Worm (Caenorhabditis elegans) whole organism, late embryonic: ENCODE data around the gene sdz-21.

ENCODE experiments used
- C38D4.7 ChIP-seq: fragments of 200-800 bp; sonication (Bioruptor generic); optimal IDR thresholded peaks from 2 replicates; lab custom pipeline; 2018; ENCODE audit warnings: mild to moderate bottlenecking, missing genetic modification characterization, moderate library complexity, missing compliant biosample characterization
- F13H6.1 ChIP-seq: sonication (generic microtip); optimal IDR thresholded peaks from 2 replicates; lab custom pipeline; 2016; ENCODE audit warnings: missing genetic modification characterization, missing compliant biosample characterization
- K09A11.1 ChIP-seq: sonication (generic microtip); optimal IDR thresholded peaks from 2 replicates; lab custom pipeline; 2017; ENCODE audit warnings: antibody characterized with exemption, mild to moderate bottlenecking, missing genetic modification characterization, missing compliant biosample characterization; ENCODE audit not compliant: insufficient read depth
- T23F11.4 ChIP-seq: fragments of 200-800 bp; sonication (Bioruptor generic); optimal IDR thresholded peaks from 2 replicates; lab custom pipeline; 2018; ENCODE audit warnings: mild to moderate bottlenecking, missing genetic modification characterization, missing compliant biosample characterization
- ahr-1 ChIP-seq: sonication (generic microtip); optimal IDR thresholded peaks from 2 replicates; lab custom pipeline; 2016; ENCODE audit warnings: missing genetic modification characterization, missing compliant biosample characterization
- ama-1 ChIP-seq: fragments of 150-350 bp; optimal IDR thresholded peaks from 2 replicates; lab custom pipeline; 2014
- ceh-14 ChIP-seq: sonication (generic microtip); optimal IDR thresholded peaks from 2 replicates; lab custom pipeline; 2016; ENCODE audit warnings: missing genotype, missing genetic modification characterization, missing compliant biosample characterization
- ceh-18 ChIP-seq: sonication (generic microtip); optimal IDR thresholded peaks from 2 replicates; lab custom pipeline; 2016; ENCODE audit warnings: missing genetic modification characterization, missing compliant biosample characterization
- ceh-19 ChIP-seq: fragments of 200-800 bp; sonication (Bioruptor generic); optimal IDR thresholded peaks from 2 replicates; lab custom pipeline; 2018; ENCODE audit warnings: mild to moderate bottlenecking, missing genetic modification characterization, missing compliant biosample characterization
- ceh-2 ChIP-seq: sonication (generic microtip); optimal IDR thresholded peaks from 2 replicates; lab custom pipeline; 2016; ENCODE audit warnings: missing genotype, missing genetic modification characterization, missing compliant biosample characterization
- ceh-22 ChIP-seq: sonication (generic microtip); optimal IDR thresholded peaks from 2 replicates; lab custom pipeline; 2017; ENCODE audit warnings: missing biosample characterization, missing genetic modification characterization
- ceh-24 ChIP-seq: sonication (generic microtip); optimal IDR thresholded peaks from 2 replicates; lab custom pipeline; 2016; ENCODE audit warnings: mild to moderate bottlenecking, missing genetic modification characterization, missing compliant biosample characterization
- ceh-31 ChIP-seq: sonication (generic microtip); optimal IDR thresholded peaks from 2 replicates; lab custom pipeline; 2016; ENCODE audit warnings: missing genetic modification characterization, missing compliant biosample characterization
- ceh-45 ChIP-seq: fragments of 200-800 bp; sonication (Bioruptor generic); IDR thresholded peaks from 2 replicates; pipeline ENCODE4 v1.3.6; 2022; ENCODE audit warnings: missing genetic modification reagents, missing genetic modification characterization, missing compliant biosample characterization
- che-1 ChIP-seq: sonication (generic microtip); optimal IDR thresholded peaks from 2 replicates; lab custom pipeline; 2016; ENCODE audit warnings: mild to moderate bottlenecking, missing genetic modification characterization, missing compliant biosample characterization
- dmd-4 ChIP-seq: sonication (generic microtip); optimal IDR thresholded peaks from 2 replicates; lab custom pipeline; 2016; ENCODE audit warnings: borderline replicate concordance, missing genetic modification characterization, missing compliant biosample characterization
- dve-1 ChIP-seq: sonication (generic microtip); optimal IDR thresholded peaks from 2 replicates; lab custom pipeline; 2017; ENCODE audit warnings: antibody characterized with exemption, mild to moderate bottlenecking, missing genetic modification characterization, missing compliant biosample characterization
- elt-2 ChIP-seq: sonication (generic microtip); optimal IDR thresholded peaks from 2 replicates; lab custom pipeline; 2016; ENCODE audit warnings: missing genetic modification reagents, missing genetic modification characterization, missing compliant biosample characterization
- ets-4 ChIP-seq: sonication (generic microtip); optimal IDR thresholded peaks from 2 replicates; lab custom pipeline; 2016; ENCODE audit warnings: missing genetic modification characterization, missing compliant biosample characterization
- eyg-1 ChIP-seq: sonication (generic microtip); optimal IDR thresholded peaks from 2 replicates; lab custom pipeline; 2016; ENCODE audit warnings: missing genotype, missing genetic modification characterization, missing compliant biosample characterization
- fax-1 ChIP-seq: sonication (generic microtip); optimal IDR thresholded peaks from 2 replicates; lab custom pipeline; 2016; ENCODE audit warnings: missing genotype, missing genetic modification characterization, missing compliant biosample characterization
- fkh-10 ChIP-seq: fragments of 150-350 bp; optimal IDR thresholded peaks from 2 replicates; lab custom pipeline; 2014; ENCODE audit warnings: missing biosample characterization, missing genetic modification reagents, missing genetic modification characterization
- fkh-6 ChIP-seq: sonication (generic microtip); optimal IDR thresholded peaks from 2 replicates; lab custom pipeline; 2016; ENCODE audit warnings: missing genetic modification characterization, missing compliant biosample characterization
- gmeb-2 ChIP-seq: sonication (generic microtip); optimal IDR thresholded peaks from 2 replicates; lab custom pipeline; 2016; ENCODE audit warnings: missing genetic modification characterization, inconsistent platforms, missing compliant biosample characterization
- hlh-13 ChIP-seq: fragments of 200-800 bp; sonication (Bioruptor generic); optimal IDR thresholded peaks from 2 replicates; lab custom pipeline; 2018; ENCODE audit warnings: mild to moderate bottlenecking, missing genetic modification characterization, missing compliant biosample characterization
- hlh-15 ChIP-seq: sonication (generic microtip); optimal IDR thresholded peaks from 2 replicates; lab custom pipeline; 2016; ENCODE audit warnings: missing genetic modification characterization, missing compliant biosample characterization
- hlh-6 ChIP-seq: sonication (generic microtip); optimal IDR thresholded peaks from 2 replicates; lab custom pipeline; 2016; ENCODE audit warnings: missing genotype, missing genetic modification characterization, missing compliant biosample characterization
- hlh-8 ChIP-seq: sonication (generic microtip); optimal IDR thresholded peaks from 2 replicates; lab custom pipeline; 2016; ENCODE audit warnings: missing genotype, missing genetic modification characterization, missing compliant biosample characterization
- lim-6 ChIP-seq: sonication (generic microtip); optimal IDR thresholded peaks from 2 replicates; lab custom pipeline; 2016; ENCODE audit warnings: missing genetic modification characterization, missing compliant biosample characterization
- madf-2 ChIP-seq: sonication (generic microtip); optimal IDR thresholded peaks from 2 replicates; lab custom pipeline; 2017; ENCODE audit warnings: missing genetic modification characterization, missing compliant biosample characterization
- mec-3 ChIP-seq: sonication (generic microtip); optimal IDR thresholded peaks from 2 replicates; lab custom pipeline; 2016; ENCODE audit warnings: borderline replicate concordance, missing genetic modification characterization, missing compliant biosample characterization
- nhr-11 ChIP-seq: fragments of 150-350 bp; optimal IDR thresholded peaks from 2 replicates; lab custom pipeline; 2014; ENCODE audit warnings: missing biosample characterization, missing genetic modification characterization
- nhr-232 ChIP-seq: sonication (generic microtip); optimal IDR thresholded peaks from 2 replicates; lab custom pipeline; 2016; ENCODE audit warnings: missing genetic modification characterization, missing compliant biosample characterization
- odd-2 ChIP-seq: sonication (generic microtip); optimal IDR thresholded peaks from 2 replicates; lab custom pipeline; 2017; ENCODE audit warnings: antibody characterized with exemption, mild to moderate bottlenecking, missing genetic modification characterization, missing compliant biosample characterization
- pag-3 ChIP-seq: sonication (generic microtip); optimal IDR thresholded peaks from 2 replicates; lab custom pipeline; 2016; ENCODE audit warnings: missing compliant biosample characterization, missing genetic modification characterization, borderline replicate concordance
- pat-9 ChIP-seq: fragments of 200-800 bp; sonication (Bioruptor generic); optimal IDR thresholded peaks from 2 replicates; lab custom pipeline; 2018; ENCODE audit warnings: mild to moderate bottlenecking, missing genetic modification characterization, moderate library complexity, missing compliant biosample characterization
- pha-4 ChIP-seq: fragments of 150-350 bp; optimal IDR thresholded peaks from 2 replicates; lab custom pipeline; 2018; ENCODE audit warnings: missing biosample characterization, missing genetic modification reagents, missing genetic modification characterization
- pqm-1 ChIP-seq: sonication (generic microtip); optimal IDR thresholded peaks from 2 replicates; lab custom pipeline; 2016; ENCODE audit warnings: missing genetic modification characterization, missing compliant biosample characterization
- pros-1 ChIP-seq: fragments of 150-350 bp; optimal IDR thresholded peaks from 2 replicates; lab custom pipeline; 2014; ENCODE audit warnings: missing biosample characterization, missing genetic modification reagents, missing genetic modification characterization
- ref-2 ChIP-seq: sonication (generic microtip); optimal IDR thresholded peaks from 2 replicates; lab custom pipeline; 2016; ENCODE audit warnings: missing genetic modification characterization, missing compliant biosample characterization
- rnt-1 ChIP-seq: sonication (generic microtip); optimal IDR thresholded peaks from 2 replicates; lab custom pipeline; 2016; ENCODE audit warnings: missing genetic modification characterization, missing compliant biosample characterization
- sox-2 ChIP-seq: fragments of 200-800 bp; sonication (Bioruptor generic); IDR thresholded peaks from 2 replicates; pipeline ENCODE4 v1.3.6; 2022; ENCODE audit warnings: missing genetic modification reagents, missing genetic modification characterization, missing compliant biosample characterization
- sox-4 ChIP-seq: sonication (generic microtip); optimal IDR thresholded peaks from 2 replicates; lab custom pipeline; 2017; ENCODE audit warnings: mild to moderate bottlenecking, missing genetic modification characterization, inconsistent platforms, missing compliant biosample characterization
- syd-9 ChIP-seq: sonication (generic microtip); optimal IDR thresholded peaks from 2 replicates; lab custom pipeline; 2016; ENCODE audit warnings: mild to moderate bottlenecking, missing genetic modification characterization, moderate library complexity, missing compliant biosample characterization
- tbx-7 ChIP-seq: sonication (generic microtip); optimal IDR thresholded peaks from 2 replicates; lab custom pipeline; 2016; ENCODE audit warnings: missing genotype, missing genetic modification characterization, missing compliant biosample characterization
- unc-3 ChIP-seq, 2 experiments: fragments of 200-800 bp in 1 of 2; sonication (Bioruptor generic) in 1 of 2; sonication (generic microtip) in 1 of 2; conservative IDR thresholded peaks in 1 of 2; optimal IDR thresholded peaks in 1 of 2; 2 replicates each; pipeline versions ENCODE4 v1.3.6 to Lab custom; 2016 to 2022; ENCODE audit warnings: missing compliant biosample characterization in 2 of 2, missing genetic modification characterization in 2 of 2, missing genetic modification reagents in 1 of 2
- unc-42 ChIP-seq: sonication (generic microtip); optimal IDR thresholded peaks from 2 replicates; lab custom pipeline; 2016; ENCODE audit warnings: missing genotype, missing genetic modification characterization, missing compliant biosample characterization
- unc-55 ChIP-seq: sonication (generic microtip); optimal IDR thresholded peaks from 2 replicates; lab custom pipeline; 2017; ENCODE audit warnings: missing biosample characterization, missing genetic modification reagents, missing genetic modification characterization
- zip-5 ChIP-seq: sonication (generic microtip); optimal IDR thresholded peaks from 2 replicates; lab custom pipeline; 2016; ENCODE audit warnings: missing genetic modification characterization, missing compliant biosample characterization
- ztf-16 ChIP-seq: sonication (generic microtip); optimal IDR thresholded peaks from 2 replicates; lab custom pipeline; 2017; ENCODE audit warnings: missing genetic modification characterization, missing compliant biosample characterization

Gene sdz-21

DNA sequence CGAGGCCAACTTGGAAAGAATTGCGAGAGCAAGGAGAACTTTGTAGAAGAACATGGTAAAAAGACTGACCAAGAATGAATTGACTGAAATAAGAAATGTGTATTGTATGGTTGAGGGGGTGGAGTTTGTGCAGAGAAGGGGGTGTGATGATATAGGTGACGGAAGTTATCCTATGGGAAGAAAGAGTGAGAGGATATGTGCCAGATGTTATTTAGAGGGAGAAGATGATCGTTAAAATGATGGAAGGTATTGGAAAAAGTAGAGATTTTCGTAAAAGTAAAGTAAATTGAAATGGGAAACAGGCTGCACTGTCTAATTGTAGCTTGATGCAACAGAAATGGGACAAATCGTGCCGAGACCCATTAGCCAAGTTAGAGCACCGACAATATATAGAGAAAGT lies at the start of gene sdz-21:
sdz-21 (minus strand) TSS at position 101 of the 400 bp plus-strand sequence.
- TF ChIP-seq pros-1 (tag; lab: Kevin White, UChicago) (no peak), pqm-1 (tag; lab: Kevin White, UChicago) (no peak), ceh-24 (tag; lab: Kevin White, UChicago) (no peak)

DNA sequence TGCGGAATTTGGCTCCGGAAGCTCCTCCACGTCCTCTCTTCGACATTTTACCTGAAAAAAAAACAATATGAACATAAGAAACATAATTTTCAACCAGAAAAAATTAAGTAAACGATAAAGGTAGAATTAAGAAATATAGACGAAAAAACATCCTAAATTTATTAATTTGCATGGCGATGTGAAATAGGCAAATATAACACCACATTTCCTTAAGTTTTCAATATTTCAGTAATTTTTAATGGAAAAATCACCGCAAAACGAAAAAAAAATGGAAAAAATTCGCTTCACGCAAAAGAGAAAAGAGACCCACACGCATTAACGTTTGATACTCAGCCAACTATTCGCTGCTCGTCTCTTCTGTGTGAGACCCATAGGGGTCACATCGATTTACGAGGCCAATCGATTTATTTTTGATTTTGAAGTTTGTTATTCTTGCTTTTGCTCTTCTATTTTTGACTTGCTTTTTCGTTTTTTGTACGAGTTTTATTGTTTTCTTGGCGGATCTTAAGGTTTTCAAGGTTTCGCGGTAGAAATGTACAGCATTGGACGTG lies 49.3 kb upstream of the sdz-21 start, which contains the start of gene rpl-23:
rpl-23 (minus strand) TSS at position 51 of the 551 bp plus-strand sequence.
- TF ChIP-seq pqm-1 (tag; lab: Kevin White, UChicago) (no peak), che-1 (tag; lab: Kevin White, UChicago) (no peak), lim-6 (tag; lab: Kevin White, UChicago) (no peak), ceh-18 (tag; lab: Kevin White, UChicago) (peak; percentile 60), ceh-45 (GFP tag; lab: Robert Waterston, UW) (no peak), K09A11.1 (tag; lab: Kevin White, UChicago) (peak; percentile 47), ceh-22 (tag; lab: Kevin White, UChicago) (no peak), zip-5 (tag; lab: Kevin White, UChicago) (no peak), pag-3 (tag; lab: Kevin White, UChicago) (no peak), hlh-15 (tag; lab: Kevin White, UChicago) (no peak), sox-2 (GFP tag; lab: Robert Waterston, UW) (no peak), rnt-1 (tag; lab: Kevin White, UChicago) (peak; percentile 5), ztf-16 (tag; lab: Kevin White, UChicago) (no peak), unc-55 (GFP tag; lab: Kevin White, UChicago) (peak; percentile 71), hlh-13 (GFP tag; lab: Kevin White, UChicago) (no peak), fax-1 (no peak), T23F11.4 (no peak), C38D4.7 (no peak), dmd-4 (tag; lab: Kevin White, UChicago) (no peak), sox-4 (tag; lab: Kevin White, UChicago) (no peak), odd-2 (tag; lab: Kevin White, UChicago) (no peak), F13H6.1 (tag; lab: Kevin White, UChicago) (no peak), pha-4 (tag; lab: Kevin White, UChicago) (no peak), fkh-6 (tag; lab: Kevin White, UChicago) (no peak), ama-1 (lab: Kevin White, UChicago) (no peak), ceh-14 (tag; lab: Kevin White, UChicago) (no peak), nhr-232 (tag; lab: Kevin White, UChicago) (no peak), unc-42 (peak; percentile 78), madf-2 (tag; lab: Kevin White, UChicago) (no peak), gmeb-2 (tag; lab: Kevin White, UChicago) (no peak), ceh-24 (tag; lab: Kevin White, UChicago) (no peak), elt-2 (peak; percentile 24), ceh-2 (no peak), dve-1 (tag; lab: Kevin White, UChicago) (peak; percentile 69), mec-3 (tag; lab: Kevin White, UChicago) (no peak), eyg-1 (tag; lab: Kevin White, UChicago) (no peak), hlh-6 (tag; lab: Kevin White, UChicago) (no peak), pat-9 (tag; lab: Kevin White, UChicago) (no peak), tbx-7 (tag; lab: Kevin White, UChicago) (no peak), hlh-8 (tag; lab: Kevin White, UChicago) (no peak), ceh-31 (peak; percentile 85), nhr-11 (tag; lab: Kevin White, UChicago) (no peak), fkh-10 (GFP tag; lab: Kevin White, UChicago) (no peak), pros-1 (tag; lab: Kevin White, UChicago) (peak; percentile 11), syd-9 (tag; lab: Kevin White, UChicago) (no peak), ceh-19 (no peak), ets-4 (tag; lab: Kevin White, UChicago) (peak; percentile 40), unc-3 (GFP tag; conservative IDR thresholded peaks at IDR 0.05; lab: Robert Waterston, UW) (no peak), unc-3 (tag; optimal IDR thresholded peaks at IDR 0.05; lab: Kevin White, UChicago) (no peak), ref-2 (tag; lab: Kevin White, UChicago) (no peak), ahr-1 (tag; lab: Kevin White, UChicago) (no peak)
